Worm (Caenorhabditis elegans) whole organism, L3 larva: ENCODE measurements around the gene sid-2.

Experiments
- R02D3.7 ChIP-seq: fragments of 150-350 bp; optimal IDR thresholded peaks from 2 replicates; lab custom pipeline; 2014; ENCODE audit warnings: missing biosample characterization, missing genetic modification characterization
- ZK546.5 ChIP-seq: sonication (generic microtip); optimal IDR thresholded peaks from 2 replicates; lab custom pipeline; 2017; ENCODE audit warnings: missing biosample characterization, missing genetic modification characterization
- aly-2 ChIP-seq: fragments of 150-350 bp; optimal IDR thresholded peaks from 2 replicates; lab custom pipeline; 2014; ENCODE audit warnings: missing biosample characterization, missing genetic modification characterization
- ama-1 ChIP-seq: fragments of 150-350 bp; optimal IDR thresholded peaks from 2 replicates; lab custom pipeline; 2018
- ceh-16 ChIP-seq: sonication (generic microtip); optimal IDR thresholded peaks from 2 replicates; lab custom pipeline; 2017; ENCODE audit warnings: missing biosample characterization, missing genetic modification characterization
- ceh-28 ChIP-seq: fragments of 150-350 bp; optimal IDR thresholded peaks from 2 replicates; lab custom pipeline; 2014; ENCODE audit warnings: missing biosample characterization, missing genetic modification reagents, missing genetic modification characterization
- ceh-82 ChIP-seq: fragments of 150-350 bp; optimal IDR thresholded peaks from 2 replicates; lab custom pipeline; 2014; ENCODE audit warnings: missing biosample characterization, missing genetic modification characterization
- ceh-9 ChIP-seq: sonication (generic microtip); optimal IDR thresholded peaks from 2 replicates; lab custom pipeline; 2018; ENCODE audit warnings: missing biosample characterization, missing genetic modification characterization
- egl-27 ChIP-seq: sonication (generic microtip); optimal IDR thresholded peaks from 4 replicates; lab custom pipeline; 2017; ENCODE audit warnings: missing biosample characterization, missing genetic modification reagents, missing genetic modification characterization
- egl-5 ChIP-seq: fragments of 150-350 bp; optimal IDR thresholded peaks from 2 replicates; lab custom pipeline; 2017; ENCODE audit warnings: missing biosample characterization, missing genetic modification reagents, missing genetic modification characterization, inconsistent platforms
- elt-1 ChIP-seq: fragments of 150-350 bp; optimal IDR thresholded peaks from 2 replicates; lab custom pipeline; 2014; ENCODE audit warnings: missing biosample characterization, missing genetic modification characterization
- elt-2 ChIP-seq: sonication (generic microtip); optimal IDR thresholded peaks from 2 replicates; lab custom pipeline; 2016; ENCODE audit warnings: missing genetic modification reagents, mild to moderate bottlenecking, missing genetic modification characterization, missing compliant biosample characterization
- elt-3 ChIP-seq, 3 experiments: fragments of 150-350 bp in 1 of 3; sonication (generic microtip) in 2 of 3; optimal IDR thresholded peaks; 2 replicates in 2 of 3; 4 replicates in 1 of 3; lab custom pipeline; 2014 to 2017; ENCODE audit warnings: missing biosample characterization in 3 of 3, missing genetic modification characterization in 3 of 3
- eor-1 ChIP-seq, 2 experiments: fragments of 150-350 bp; optimal IDR thresholded peaks; 2 replicates each; lab custom pipeline; 2014 to 2018; ENCODE audit warnings: missing biosample characterization in 2 of 2, missing genetic modification characterization in 2 of 2
- fkh-2 ChIP-seq: fragments of 150-350 bp; optimal IDR thresholded peaks from 2 replicates; lab custom pipeline; 2014; ENCODE audit warnings: missing biosample characterization, missing genetic modification reagents, missing genetic modification characterization
- fos-1 ChIP-seq: fragments of 150-350 bp; optimal IDR thresholded peaks from 2 replicates; lab custom pipeline; 2014; ENCODE audit warnings: missing biosample characterization, missing genetic modification characterization
- hmg-11 ChIP-seq: sonication (generic microtip); optimal IDR thresholded peaks from 2 replicates; lab custom pipeline; 2016; ENCODE audit warnings: missing genetic modification characterization, missing compliant biosample characterization
- jun-1 ChIP-seq: fragments of 150-350 bp; optimal IDR thresholded peaks from 2 replicates; lab custom pipeline; 2014; ENCODE audit warnings: missing biosample characterization, missing genetic modification reagents, missing genetic modification characterization
- lin-15B ChIP-seq: fragments of 150-350 bp; optimal IDR thresholded peaks from 2 replicates; lab custom pipeline; 2014; ENCODE audit warnings: missing biosample characterization, missing genetic modification characterization
- lin-39 ChIP-seq: fragments of 150-350 bp; optimal IDR thresholded peaks from 2 replicates; lab custom pipeline; 2018; ENCODE audit warnings: missing biosample characterization, missing genetic modification reagents, missing genetic modification characterization
- lsy-12 ChIP-seq: sonication (generic microtip); optimal IDR thresholded peaks from 2 replicates; lab custom pipeline; 2016; ENCODE audit warnings: mild to moderate bottlenecking, missing genetic modification characterization, missing compliant biosample characterization
- mdl-1 ChIP-seq: fragments of 150-350 bp; optimal IDR thresholded peaks from 2 replicates; lab custom pipeline; 2014; ENCODE audit warnings: missing biosample characterization, missing genetic modification characterization
- mml-1 ChIP-seq: fragments of 150-350 bp; sonication (generic microtip); optimal IDR thresholded peaks from 3 replicates; lab custom pipeline; 2014; ENCODE audit warnings: missing biosample characterization, missing genetic modification characterization
- nfya-1 ChIP-seq: sonication (generic microtip); optimal IDR thresholded peaks from 2 replicates; lab custom pipeline; 2017; ENCODE audit warnings: missing genetic modification characterization, mild to moderate bottlenecking, missing compliant biosample characterization, antibody characterized with exemption, moderate library complexity; ENCODE audit not compliant: insufficient read depth
- nhr-11 ChIP-seq: fragments of 150-350 bp; optimal IDR thresholded peaks from 2 replicates; lab custom pipeline; 2014; ENCODE audit warnings: missing biosample characterization, missing genetic modification characterization
- nhr-23 ChIP-seq: fragments of 150-350 bp; optimal IDR thresholded peaks from 2 replicates; lab custom pipeline; 2014; ENCODE audit warnings: missing biosample characterization, missing genetic modification reagents, missing genetic modification characterization
- nhr-237 ChIP-seq: fragments of 150-350 bp; optimal IDR thresholded peaks from 2 replicates; lab custom pipeline; 2014; ENCODE audit warnings: missing biosample characterization, missing genetic modification characterization
- nhr-25 ChIP-seq: sonication (generic microtip); optimal IDR thresholded peaks from 2 replicates; lab custom pipeline; 2017; ENCODE audit warnings: missing biosample characterization, missing genetic modification characterization
- nhr-28 ChIP-seq: fragments of 150-350 bp; optimal IDR thresholded peaks from 2 replicates; lab custom pipeline; 2014; ENCODE audit warnings: missing biosample characterization, missing genetic modification characterization
- nhr-43 ChIP-seq: sonication (generic microtip); optimal IDR thresholded peaks from 2 replicates; lab custom pipeline; 2016; ENCODE audit warnings: mild to moderate bottlenecking, missing genetic modification characterization, missing compliant biosample characterization; ENCODE audit not compliant: poor library complexity, severe bottlenecking
- nhr-67 ChIP-seq: fragments of 150-350 bp; optimal IDR thresholded peaks from 2 replicates; lab custom pipeline; 2014; ENCODE audit warnings: missing biosample characterization, missing genetic modification characterization
- nhr-76 ChIP-seq: fragments of 150-350 bp; sonication (generic microtip); optimal IDR thresholded peaks from 5 replicates; lab custom pipeline; 2014; ENCODE audit warnings: missing biosample characterization, missing genetic modification characterization
- pha-4 ChIP-seq: fragments of 150-350 bp; optimal IDR thresholded peaks from 2 replicates; lab custom pipeline; 2014; ENCODE audit warnings: missing biosample characterization, missing genetic modification reagents, missing genetic modification characterization
- pqm-1 ChIP-seq: fragments of 150-350 bp; optimal IDR thresholded peaks from 2 replicates; lab custom pipeline; 2017; ENCODE audit warnings: missing biosample characterization, missing genetic modification characterization, inconsistent platforms
- sea-2 ChIP-seq: fragments of 150-350 bp; sonication (generic microtip); optimal IDR thresholded peaks from 4 replicates; lab custom pipeline; 2014; ENCODE audit warnings: missing biosample characterization, missing genetic modification reagents, missing genetic modification characterization
- skn-1 ChIP-seq: fragments of 150-350 bp; optimal IDR thresholded peaks from 2 replicates; lab custom pipeline; 2014; ENCODE audit warnings: missing biosample characterization, missing genetic modification characterization
- snpc-4 ChIP-seq: fragments of 150-350 bp; optimal IDR thresholded peaks from 2 replicates; lab custom pipeline; 2014; ENCODE audit warnings: missing biosample characterization, missing genetic modification characterization
- tbx-2 ChIP-seq: sonication (generic microtip); optimal IDR thresholded peaks from 2 replicates; lab custom pipeline; 2016; ENCODE audit warnings: mild to moderate bottlenecking, missing genetic modification characterization, missing compliant biosample characterization
- unc-39 ChIP-seq: sonication (generic microtip); optimal IDR thresholded peaks from 4 replicates; lab custom pipeline; 2017; ENCODE audit warnings: missing biosample characterization, missing genetic modification characterization
- unc-62 ChIP-seq: fragments of 150-350 bp; sonication (generic microtip); optimal IDR thresholded peaks from 4 replicates; lab custom pipeline; 2014; ENCODE audit warnings: missing biosample characterization, missing genetic modification reagents, missing genetic modification characterization
- zag-1 ChIP-seq: fragments of 150-350 bp; optimal IDR thresholded peaks from 2 replicates; lab custom pipeline; 2014; ENCODE audit warnings: missing biosample characterization, missing genetic modification characterization
- ztf-11 ChIP-seq: fragments of 150-350 bp; optimal IDR thresholded peaks from 2 replicates; lab custom pipeline; 2014; ENCODE audit warnings: missing biosample characterization, missing genetic modification characterization
- ztf-4 ChIP-seq: fragments of 150-350 bp; optimal IDR thresholded peaks from 2 replicates; lab custom pipeline; 2014; ENCODE audit warnings: missing biosample characterization, missing genetic modification characterization

Gene sid-2

DNA sequence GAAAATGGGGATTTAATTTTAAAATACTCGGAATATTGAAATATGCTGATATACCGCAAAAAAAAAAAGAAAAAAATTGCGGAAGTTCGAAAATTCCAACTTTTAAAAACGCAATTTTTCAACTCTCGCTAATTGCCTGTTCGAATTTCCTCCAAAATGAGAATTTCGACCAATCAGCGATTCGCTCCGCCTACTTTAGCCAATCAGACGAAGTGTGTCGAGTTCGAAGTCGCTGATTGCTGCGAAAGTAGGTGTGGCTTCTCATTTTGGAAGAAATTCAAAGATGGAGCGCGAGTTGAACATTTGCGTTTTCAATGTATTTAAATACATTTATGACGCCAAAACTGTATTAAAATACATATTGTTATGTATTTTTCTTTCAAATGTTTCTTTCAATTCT, 29.2 kb downstream of the sid-2 start:
- TF ChIP-seq nfya-1 (tag; lab: Kevin White, UChicago) (peak; percentile 82), elt-2 (no peak)

DNA sequence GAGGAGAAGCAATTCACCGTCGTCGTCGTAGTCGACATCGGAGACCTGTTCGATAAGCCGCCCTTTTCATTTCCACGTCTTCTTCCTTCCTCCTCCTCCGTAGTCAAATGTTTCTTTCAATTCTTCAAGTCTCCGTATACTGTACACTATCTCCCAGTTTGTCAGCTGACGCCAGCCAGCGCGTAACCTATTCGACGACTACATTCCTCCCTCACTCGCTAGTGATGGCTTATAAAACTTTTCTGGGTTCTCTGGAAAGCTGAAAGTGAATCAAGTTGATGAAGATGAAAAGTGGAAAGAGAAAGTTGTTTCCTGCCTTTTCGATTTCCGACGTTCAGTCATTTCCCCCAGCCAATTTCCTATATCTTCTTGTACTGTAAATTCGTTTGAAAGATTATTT, 29.9 kb downstream of the sid-2 start:
- TF ChIP-seq nhr-25 (tag; lab: Kevin White, UChicago) (peak; percentile 60), nfya-1 (tag; lab: Kevin White, UChicago) (peak; percentile 20), ztf-4 (tag; lab: Kevin White, UChicago) (no peak), nhr-43 (tag; lab: Kevin White, UChicago) (peak; percentile 26), tbx-2 (tag; lab: Kevin White, UChicago) (no peak), ama-1 (lab: Kevin White, UChicago) (peak; percentile 68), ceh-28 (tag; lab: Kevin White, UChicago) (no peak), nhr-23 (peak; percentile 65), ZK546.5 (tag; lab: Kevin White, UChicago) (no peak), unc-62 (no peak), nhr-28 (tag; lab: Kevin White, UChicago) (no peak), elt-2 (no peak), fos-1 (tag; lab: Kevin White, UChicago) (no peak), sea-2 (GFP tag; lab: Kevin White, UChicago) (no peak)

DNA sequence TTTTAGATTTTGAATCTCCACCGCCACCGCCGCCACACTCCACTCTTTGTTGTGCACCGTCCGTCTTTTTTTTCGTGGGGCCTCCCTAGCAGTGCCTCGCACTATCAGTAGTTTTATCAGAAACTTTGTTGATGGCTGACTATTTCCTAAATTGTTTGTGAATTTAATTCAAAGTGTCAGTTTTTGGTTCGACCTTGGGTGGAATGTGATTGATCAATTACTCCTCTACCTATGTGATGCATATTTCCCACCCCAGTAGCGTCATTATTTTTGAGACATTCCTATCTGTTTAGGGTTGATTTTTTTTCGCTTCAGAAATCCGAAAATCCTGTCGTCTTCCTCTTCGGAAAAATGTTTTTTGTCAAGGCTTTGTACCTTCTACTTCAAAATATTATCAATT, 31.4 kb downstream of the sid-2 start:
- peak; percentile 6 for TF ChIP-seq nhr-25 (tag; lab: Kevin White, UChicago)
- TF ChIP-seq sea-2 (GFP tag; lab: Kevin White, UChicago) = no peak
- TF ChIP-seq nhr-23 = peak; percentile 1

DNA sequence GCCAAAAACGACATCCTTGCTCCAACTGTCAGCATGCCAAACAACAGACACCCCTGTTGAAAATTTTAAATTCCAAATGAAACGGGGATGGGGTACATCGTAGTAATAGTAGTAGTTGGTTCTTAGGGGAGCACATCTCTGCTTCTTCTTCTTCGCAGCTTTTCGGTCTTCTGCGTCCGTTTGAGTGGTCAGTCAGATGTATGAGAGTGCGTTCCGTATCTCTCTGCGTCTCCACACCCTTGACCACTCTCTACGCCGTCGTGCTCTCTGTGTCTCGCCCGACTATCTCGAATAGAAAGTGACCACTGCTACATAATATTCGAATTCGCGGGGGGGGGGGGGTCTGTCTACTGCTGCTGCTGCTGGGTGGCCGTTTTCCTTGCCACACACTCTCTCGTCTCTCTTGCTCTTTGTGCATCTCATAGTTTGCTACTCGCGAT, 33.6 kb downstream of the sid-2 start:
- TF ChIP-seq ztf-4 (tag; lab: Kevin White, UChicago) = no peak
- TF ChIP-seq nhr-28 (tag; lab: Kevin White, UChicago) = no peak
- no peak for TF ChIP-seq unc-39 (tag; lab: Kevin White, UChicago)
- peak; percentile 62 for TF ChIP-seq lin-39 (tag; lab: Kevin White, UChicago)
- TF ChIP-seq unc-62 = no peak
- peak; percentile 27 for TF ChIP-seq jun-1 (tag; lab: Kevin White, UChicago)
- TF ChIP-seq nhr-237 (tag; lab: Kevin White, UChicago) = no peak
- TF ChIP-seq nfya-1 (tag; lab: Kevin White, UChicago) = peak; percentile 84
- TF ChIP-seq ceh-9 (tag; lab: Kevin White, UChicago) = no peak
- TF ChIP-seq ama-1 (lab: Kevin White, UChicago) = no peak
- TF ChIP-seq fkh-2 (tag; lab: Kevin White, UChicago) = no peak
- TF ChIP-seq ceh-82 (tag; lab: Kevin White, UChicago) = no peak
- no peak for TF ChIP-seq egl-27 (tag; lab: Kevin White, UChicago)
- TF ChIP-seq ceh-16 (tag; lab: Kevin White, UChicago) = no peak
- no peak for TF ChIP-seq nhr-76 (tag; lab: Kevin White, UChicago)
- TF ChIP-seq elt-3 (tag; optimal IDR thresholded peaks at IDR 0.05; lab: Kevin White, UChicago) = no peak
- TF ChIP-seq sea-2 (GFP tag; lab: Kevin White, UChicago) = no peak
- TF ChIP-seq tbx-2 (tag; lab: Kevin White, UChicago) = no peak
- TF ChIP-seq hmg-11 (tag; lab: Kevin White, UChicago) = peak; percentile 72
- no peak for TF ChIP-seq aly-2 (tag; lab: Kevin White, UChicago)
- no peak for TF ChIP-seq ztf-11 (tag; lab: Kevin White, UChicago)
- TF ChIP-seq mdl-1 = no peak
- TF ChIP-seq lsy-12 (tag; lab: Kevin White, UChicago) = no peak
- no peak for TF ChIP-seq nhr-67 (tag; lab: Kevin White, UChicago)
- no peak for TF ChIP-seq nhr-11 (tag; lab: Kevin White, UChicago)
- peak; percentile 4 for TF ChIP-seq lin-15B (tag; lab: Kevin White, UChicago)
- no peak for TF ChIP-seq elt-1 (tag; lab: Kevin White, UChicago)
- no peak for TF ChIP-seq fos-1 (tag; lab: Kevin White, UChicago)
- no peak for TF ChIP-seq R02D3.7
- peak; percentile 12 for TF ChIP-seq ceh-28 (tag; lab: Kevin White, UChicago)
- TF ChIP-seq nhr-23 = no peak
- no peak for TF ChIP-seq mml-1 (tag; lab: Kevin White, UChicago)
- peak; percentile 44 for TF ChIP-seq pha-4 (tag; lab: Kevin White, UChicago)
- no peak for TF ChIP-seq egl-5 (tag; lab: Kevin White, UChicago)
- no peak for TF ChIP-seq zag-1 (tag; lab: Kevin White, UChicago)
- no peak for TF ChIP-seq snpc-4 (tag; lab: Kevin White, UChicago)
- no peak for TF ChIP-seq eor-1 (tag; optimal IDR thresholded peaks at IDR 0.05; lab: Kevin White, UChicago)
- TF ChIP-seq pqm-1 (tag; lab: Kevin White, UChicago) = no peak
- TF ChIP-seq elt-2 = peak; percentile 5
- peak; percentile 4 for TF ChIP-seq skn-1
